Worm (Caenorhabditis elegans): ENCODE data around the gene str-181.

Gene str-181

ce11 chrV:12697364-12697901, 21.1 kb downstream of the str-181 start, which contains the start of gene istr-1:
TSS of gene istr-1 (plus strand) at chrV:12697858.
- peak; percentile 73 for TF ChIP-seq unc-120 (tag; optimal IDR thresholded peaks at IDR 0.05; ENCODE audit: poor library complexity, severe bottlenecking)
- no peak for TF ChIP-seq nhr-76 (tag; optimal IDR thresholded peaks at IDR 0.05)

DNA sequence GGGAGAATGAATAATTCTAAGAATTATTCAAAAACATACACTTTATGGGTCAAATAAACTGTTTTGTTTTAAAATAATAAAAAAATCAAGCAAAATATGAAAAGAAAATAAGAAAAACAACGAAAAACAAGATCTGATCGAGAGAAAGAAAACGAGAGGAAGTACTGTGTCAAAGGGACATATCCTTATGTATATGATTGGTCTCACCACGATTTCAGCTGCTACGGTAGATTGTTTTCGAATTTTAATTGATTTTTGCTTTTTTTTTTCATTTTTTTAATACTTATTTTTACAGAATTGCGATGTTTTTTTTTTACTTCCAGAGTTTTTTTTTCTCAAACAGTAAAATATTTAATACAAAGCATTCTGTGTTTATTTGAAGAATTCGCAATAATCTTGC, 21.7 kb downstream of the str-181 start:
- TF ChIP-seq ceh-83 (GFP tag; optimal IDR thresholded peaks at IDR 0.05) (no peak), elt-3 (tag; optimal IDR thresholded peaks at IDR 0.05) (no peak), mab-5 (tag; optimal IDR thresholded peaks at IDR 0.05) (no peak), lin-13 (tag; optimal IDR thresholded peaks at IDR 0.05) (no peak), hlh-1 (tag; optimal IDR thresholded peaks at IDR 0.05) (no peak), snpc-4 (tag; optimal IDR thresholded peaks at IDR 0.05) (no peak), zip-8 (tag; optimal IDR thresholded peaks at IDR 0.05) (no peak), ceh-43 (GFP tag; optimal IDR thresholded peaks at IDR 0.05) (no peak), drap-1 (GFP tag; optimal IDR thresholded peaks at IDR 0.05) (no peak), bed-3 (GFP tag; optimal IDR thresholded peaks at IDR 0.05) (no peak), nhr-2 (tag; optimal IDR thresholded peaks at IDR 0.05) (no peak), nhr-28 (tag; optimal IDR thresholded peaks at IDR 0.05) (no peak), lsy-2 (tag; optimal IDR thresholded peaks at IDR 0.05) (no peak), lin-32 (GFP tag; optimal IDR thresholded peaks at IDR 0.05) (no peak), tbx-8 (GFP tag; optimal IDR thresholded peaks at IDR 0.05) (no peak), pha-4 (tag; optimal IDR thresholded peaks at IDR 0.05) (no peak), ceh-39 (tag; optimal IDR thresholded peaks at IDR 0.05) (no peak)

ce11 chrV:12695968-12696367, 22.6 kb downstream of the str-181 start, which contains the start of gene K10C8.4:
TSS of gene K10C8.4 (plus strand) at chrV:12696268.
- TF ChIP-seq blmp-1 (tag; optimal IDR thresholded peaks at IDR 0.05): no peak

ce11 chrV:12695155-12695554, 23.4 kb downstream of the str-181 start, which contains the start of gene parn-1:
TSS of gene parn-1 (minus strand) at chrV:12695255.
- TF ChIP-seq mab-5 (tag; optimal IDR thresholded peaks at IDR 0.05) (no peak), unc-39 (tag; optimal IDR thresholded peaks at IDR 0.05) (no peak), cnd-1 (tag; optimal IDR thresholded peaks at IDR 0.05) (no peak)

DNA sequence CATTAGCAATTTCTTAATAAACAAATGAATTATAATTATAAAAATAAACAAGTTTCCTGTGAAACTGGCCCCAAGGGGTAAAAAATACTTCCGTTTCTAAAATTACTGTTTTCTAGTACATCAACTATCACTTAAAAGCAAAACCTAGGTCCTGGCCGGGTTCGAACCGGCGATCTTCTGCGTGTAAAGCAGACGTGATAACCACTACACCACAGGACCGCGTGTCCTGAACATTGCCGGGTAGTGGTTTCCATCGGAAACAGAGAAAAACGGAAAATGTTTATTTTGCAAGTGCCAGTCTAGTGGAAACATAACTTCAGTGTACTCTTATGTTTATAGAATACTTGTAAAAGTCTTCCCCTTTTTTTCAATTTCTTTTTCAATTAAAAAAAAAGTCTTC, 35.3 kb downstream of the str-181 start:
- TF ChIP-seq snpc-4 (tag; optimal IDR thresholded peaks at IDR 0.05) (no peak), elt-3 (tag; optimal IDR thresholded peaks at IDR 0.05) (no peak), mab-5 (tag; optimal IDR thresholded peaks at IDR 0.05) (no peak)

DNA sequence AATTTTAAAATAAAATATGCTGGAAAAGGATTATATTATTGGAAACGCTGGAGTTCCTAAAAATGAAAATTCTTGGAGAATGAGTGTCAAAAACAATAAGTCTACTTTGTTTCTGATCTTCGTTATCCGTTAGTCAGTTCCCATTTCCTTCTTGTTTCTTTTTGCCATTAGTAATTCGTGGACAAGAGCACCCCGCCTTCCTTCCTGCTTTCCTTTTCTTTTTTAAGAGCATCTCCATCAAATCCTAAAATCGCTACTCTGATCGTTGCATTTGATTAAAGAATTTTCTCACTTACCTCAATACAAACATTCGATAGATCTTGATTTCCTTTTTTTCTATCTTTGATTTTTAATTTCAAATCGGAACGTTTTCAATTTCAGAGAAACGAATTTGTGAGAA, 38.7 kb downstream of the str-181 start, which contains the start of gene frpr-15:
frpr-15 (plus strand) TSS at position 301 of the 400 bp plus-strand sequence.
- TF ChIP-seq nhr-76 (tag; optimal IDR thresholded peaks at IDR 0.05) (no peak), drap-1 (GFP tag; optimal IDR thresholded peaks at IDR 0.05) (no peak), mab-5 (tag; optimal IDR thresholded peaks at IDR 0.05) (no peak), tbx-8 (GFP tag; optimal IDR thresholded peaks at IDR 0.05) (no peak)

- no peak for TF ChIP-seq elt-3 (tag; optimal IDR thresholded peaks at IDR 0.05)
- TF ChIP-seq mab-5 (tag; optimal IDR thresholded peaks at IDR 0.05): no peak
- TF ChIP-seq elt-1 (tag; optimal IDR thresholded peaks at IDR 0.05; ENCODE audit: borderline replicate concordance, insufficient read depth): no peak
These were observed 39.2 kb downstream of the str-181 start for ce11 chrV:12679292-12679691.

ce11 chrV:12676299-12676698, 42.2 kb downstream of the str-181 start:
- no peak for TF ChIP-seq ceh-43 (GFP tag; optimal IDR thresholded peaks at IDR 0.05)
- TF ChIP-seq zip-8 (tag; optimal IDR thresholded peaks at IDR 0.05): no peak
- TF ChIP-seq lsy-2 (tag; optimal IDR thresholded peaks at IDR 0.05): no peak
- TF ChIP-seq hlh-1 (tag; optimal IDR thresholded peaks at IDR 0.05): no peak
- TF ChIP-seq mep-1 (tag; optimal IDR thresholded peaks at IDR 0.05): no peak
- no peak for TF ChIP-seq sem-2 (GFP tag; optimal IDR thresholded peaks at IDR 0.05)
- no peak for TF ChIP-seq mab-5 (tag; optimal IDR thresholded peaks at IDR 0.05)
- no peak for TF ChIP-seq snpc-4 (tag; optimal IDR thresholded peaks at IDR 0.05)
- TF ChIP-seq ces-1 (GFP tag; optimal IDR thresholded peaks at IDR 0.05): no peak
- no peak for TF ChIP-seq elt-3 (tag; optimal IDR thresholded peaks at IDR 0.05)
- no peak for TF ChIP-seq drap-1 (GFP tag; optimal IDR thresholded peaks at IDR 0.05)
- TF ChIP-seq bed-3 (GFP tag; optimal IDR thresholded peaks at IDR 0.05): no peak
- TF ChIP-seq elt-1 (tag; optimal IDR thresholded peaks at IDR 0.05; ENCODE audit: borderline replicate concordance, insufficient read depth): no peak
- TF ChIP-seq pha-4 (tag; optimal IDR thresholded peaks at IDR 0.05): no peak
- TF ChIP-seq unc-39 (tag; optimal IDR thresholded peaks at IDR 0.05): no peak
- no peak for TF ChIP-seq tbx-8 (GFP tag; optimal IDR thresholded peaks at IDR 0.05)
- no peak for TF ChIP-seq nhr-12 (tag; optimal IDR thresholded peaks at IDR 0.05)
